Worm (Caenorhabditis elegans) whole organism, L4/young adult: Measurements from ENCODE around the gene B0454.26.

ENCODE experiments used
- W03F9.2 ChIP-seq: fragments of 150-350 bp; optimal IDR thresholded peaks from 2 replicates; lab custom pipeline; 2014; ENCODE audit warnings: missing biosample characterization, missing genetic modification characterization
- dao-5 ChIP-seq: sonication (generic microtip); optimal IDR thresholded peaks from 2 replicates; lab custom pipeline; 2016; ENCODE audit warnings: missing genotype, missing genetic modification characterization, moderate library complexity, missing compliant biosample characterization
- him-1 ChIP-seq: sonication (generic microtip); optimal IDR thresholded peaks from 2 replicates; lab custom pipeline; 2016; ENCODE audit warnings: missing genotype, missing genetic modification reagents, missing genetic modification characterization, missing compliant biosample characterization

Gene B0454.26

DNA sequence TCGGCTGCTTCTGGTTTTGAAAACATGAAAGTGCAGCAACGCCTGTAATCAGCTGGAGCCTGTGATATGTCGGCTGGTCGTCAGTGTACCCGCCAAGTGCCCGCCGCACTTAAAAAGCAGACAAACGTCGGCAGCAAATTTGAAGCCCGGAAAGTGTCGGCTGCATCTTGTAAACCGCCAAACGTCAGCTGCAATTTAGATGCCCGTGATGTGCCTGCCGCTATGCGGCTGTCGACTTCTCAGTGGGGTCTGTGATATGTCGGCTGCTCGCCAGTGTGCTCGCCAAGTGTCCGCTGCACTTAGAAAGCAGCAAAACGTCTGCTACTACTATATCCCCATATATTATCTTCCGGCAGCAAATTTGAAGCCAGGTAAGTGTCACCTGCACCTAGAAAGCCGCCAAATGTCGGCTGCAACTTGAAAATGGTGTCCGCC is 51.2 kb downstream of the B0454.26 start:
- TF ChIP-seq W03F9.2 (tag; lab: Kevin White, UChicago) (no peak), him-1 (tag; lab: Kevin White, UChicago) (no peak), dao-5 (tag; lab: Kevin White, UChicago) (no peak)
